Worm (Caenorhabditis elegans) whole organism, late embryonic: Measurements from ENCODE around the gene alh-3.

ENCODE experiments used
- C08G9.2 ChIP-seq: sonication (generic microtip); optimal IDR thresholded peaks from 2 replicates; lab custom pipeline; 2016; ENCODE audit warnings: mild to moderate bottlenecking, missing genetic modification characterization, moderate library complexity, missing compliant biosample characterization
- F13H6.1 ChIP-seq: sonication (generic microtip); optimal IDR thresholded peaks from 2 replicates; lab custom pipeline; 2016; ENCODE audit warnings: missing genetic modification characterization, missing compliant biosample characterization
- K02D7.2 ChIP-seq: sonication (generic microtip); optimal IDR thresholded peaks from 2 replicates; lab custom pipeline; 2017; ENCODE audit warnings: mild to moderate bottlenecking, missing genetic modification characterization, missing compliant biosample characterization
- ceh-14 ChIP-seq: sonication (generic microtip); optimal IDR thresholded peaks from 2 replicates; lab custom pipeline; 2016; ENCODE audit warnings: missing genotype, missing genetic modification characterization, missing compliant biosample characterization
- ceh-18 ChIP-seq: sonication (generic microtip); optimal IDR thresholded peaks from 2 replicates; lab custom pipeline; 2016; ENCODE audit warnings: missing genetic modification characterization, missing compliant biosample characterization
- ceh-19 ChIP-seq: fragments of 200-800 bp; sonication (Bioruptor generic); optimal IDR thresholded peaks from 2 replicates; lab custom pipeline; 2018; ENCODE audit warnings: mild to moderate bottlenecking, missing genetic modification characterization, missing compliant biosample characterization
- ceh-2 ChIP-seq: sonication (generic microtip); optimal IDR thresholded peaks from 2 replicates; lab custom pipeline; 2016; ENCODE audit warnings: missing genotype, missing genetic modification characterization, missing compliant biosample characterization
- ceh-24 ChIP-seq: sonication (generic microtip); optimal IDR thresholded peaks from 2 replicates; lab custom pipeline; 2016; ENCODE audit warnings: mild to moderate bottlenecking, missing genetic modification characterization, missing compliant biosample characterization
- ceh-45 ChIP-seq: fragments of 200-800 bp; sonication (Bioruptor generic); IDR thresholded peaks from 2 replicates; pipeline ENCODE4 v1.3.6; 2022; ENCODE audit warnings: missing genetic modification reagents, missing genetic modification characterization, missing compliant biosample characterization
- ceh-48 ChIP-seq: sonication (generic microtip); optimal IDR thresholded peaks from 2 replicates; lab custom pipeline; 2016; ENCODE audit warnings: missing genetic modification characterization, inconsistent platforms, missing compliant biosample characterization
- che-1 ChIP-seq: sonication (generic microtip); optimal IDR thresholded peaks from 2 replicates; lab custom pipeline; 2016; ENCODE audit warnings: mild to moderate bottlenecking, missing genetic modification characterization, missing compliant biosample characterization
- dmd-4 ChIP-seq: sonication (generic microtip); optimal IDR thresholded peaks from 2 replicates; lab custom pipeline; 2016; ENCODE audit warnings: borderline replicate concordance, missing genetic modification characterization, missing compliant biosample characterization
- elt-2 ChIP-seq: sonication (generic microtip); optimal IDR thresholded peaks from 2 replicates; lab custom pipeline; 2016; ENCODE audit warnings: missing genetic modification reagents, missing genetic modification characterization, missing compliant biosample characterization
- eyg-1 ChIP-seq: sonication (generic microtip); optimal IDR thresholded peaks from 2 replicates; lab custom pipeline; 2016; ENCODE audit warnings: missing genotype, missing genetic modification characterization, missing compliant biosample characterization
- fax-1 ChIP-seq: sonication (generic microtip); optimal IDR thresholded peaks from 2 replicates; lab custom pipeline; 2016; ENCODE audit warnings: missing genotype, missing genetic modification characterization, missing compliant biosample characterization
- fkh-10 ChIP-seq: fragments of 150-350 bp; optimal IDR thresholded peaks from 2 replicates; lab custom pipeline; 2014; ENCODE audit warnings: missing biosample characterization, missing genetic modification reagents, missing genetic modification characterization
- fkh-6 ChIP-seq: sonication (generic microtip); optimal IDR thresholded peaks from 2 replicates; lab custom pipeline; 2016; ENCODE audit warnings: missing genetic modification characterization, missing compliant biosample characterization
- gmeb-2 ChIP-seq: sonication (generic microtip); optimal IDR thresholded peaks from 2 replicates; lab custom pipeline; 2016; ENCODE audit warnings: missing genetic modification characterization, inconsistent platforms, missing compliant biosample characterization
- hlh-13 ChIP-seq: fragments of 200-800 bp; sonication (Bioruptor generic); optimal IDR thresholded peaks from 2 replicates; lab custom pipeline; 2018; ENCODE audit warnings: mild to moderate bottlenecking, missing genetic modification characterization, missing compliant biosample characterization
- hlh-15 ChIP-seq: sonication (generic microtip); optimal IDR thresholded peaks from 2 replicates; lab custom pipeline; 2016; ENCODE audit warnings: missing genetic modification characterization, missing compliant biosample characterization
- hlh-30 ChIP-seq: sonication (generic microtip); optimal IDR thresholded peaks from 2 replicates; lab custom pipeline; 2017; ENCODE audit warnings: antibody characterized with exemption, missing genetic modification characterization, missing compliant biosample characterization; ENCODE audit not compliant: insufficient read depth
- hlh-6 ChIP-seq: sonication (generic microtip); optimal IDR thresholded peaks from 2 replicates; lab custom pipeline; 2016; ENCODE audit warnings: missing genotype, missing genetic modification characterization, missing compliant biosample characterization
- hlh-8 ChIP-seq: sonication (generic microtip); optimal IDR thresholded peaks from 2 replicates; lab custom pipeline; 2016; ENCODE audit warnings: missing genotype, missing genetic modification characterization, missing compliant biosample characterization
- lin-11 ChIP-seq: fragments of 200-800 bp; sonication (Bioruptor generic); optimal IDR thresholded peaks from 2 replicates; lab custom pipeline; 2018; ENCODE audit warnings: mild to moderate bottlenecking, missing genetic modification characterization, missing compliant biosample characterization
- nfya-1 ChIP-seq: sonication (generic microtip); optimal IDR thresholded peaks from 2 replicates; lab custom pipeline; 2017; ENCODE audit warnings: missing genetic modification characterization, mild to moderate bottlenecking, missing compliant biosample characterization, antibody characterized with exemption, moderate library complexity
- nhr-232 ChIP-seq: sonication (generic microtip); optimal IDR thresholded peaks from 2 replicates; lab custom pipeline; 2016; ENCODE audit warnings: missing genetic modification characterization, missing compliant biosample characterization
- odd-2 ChIP-seq: sonication (generic microtip); optimal IDR thresholded peaks from 2 replicates; lab custom pipeline; 2017; ENCODE audit warnings: antibody characterized with exemption, mild to moderate bottlenecking, missing genetic modification characterization, missing compliant biosample characterization
- pax-1 ChIP-seq: fragments of 150-350 bp; optimal IDR thresholded peaks from 2 replicates; lab custom pipeline; 2014; ENCODE audit warnings: missing biosample characterization, missing genetic modification characterization
- pha-4 ChIP-seq: fragments of 150-350 bp; optimal IDR thresholded peaks from 2 replicates; lab custom pipeline; 2018; ENCODE audit warnings: missing biosample characterization, missing genetic modification reagents, missing genetic modification characterization
- pros-1 ChIP-seq: fragments of 150-350 bp; optimal IDR thresholded peaks from 2 replicates; lab custom pipeline; 2014; ENCODE audit warnings: missing biosample characterization, missing genetic modification reagents, missing genetic modification characterization
- ref-2 ChIP-seq: sonication (generic microtip); optimal IDR thresholded peaks from 2 replicates; lab custom pipeline; 2016; ENCODE audit warnings: missing genetic modification characterization, missing compliant biosample characterization
- rnt-1 ChIP-seq: sonication (generic microtip); optimal IDR thresholded peaks from 2 replicates; lab custom pipeline; 2016; ENCODE audit warnings: missing genetic modification characterization, missing compliant biosample characterization
- sox-2 ChIP-seq: fragments of 200-800 bp; sonication (Bioruptor generic); IDR thresholded peaks from 2 replicates; pipeline ENCODE4 v1.3.6; 2022; ENCODE audit warnings: missing genetic modification reagents, missing genetic modification characterization, missing compliant biosample characterization
- syd-9 ChIP-seq: sonication (generic microtip); optimal IDR thresholded peaks from 2 replicates; lab custom pipeline; 2016; ENCODE audit warnings: mild to moderate bottlenecking, missing genetic modification characterization, moderate library complexity, missing compliant biosample characterization
- tbx-2 ChIP-seq: sonication (generic microtip); optimal IDR thresholded peaks from 2 replicates; lab custom pipeline; 2016; ENCODE audit warnings: missing genetic modification characterization, missing compliant biosample characterization
- tbx-7 ChIP-seq: sonication (generic microtip); optimal IDR thresholded peaks from 2 replicates; lab custom pipeline; 2016; ENCODE audit warnings: missing genotype, missing genetic modification characterization, missing compliant biosample characterization
- unc-42 ChIP-seq: sonication (generic microtip); optimal IDR thresholded peaks from 2 replicates; lab custom pipeline; 2016; ENCODE audit warnings: missing genotype, missing genetic modification characterization, missing compliant biosample characterization
- unc-86 ChIP-seq: sonication (generic microtip); optimal IDR thresholded peaks from 2 replicates; lab custom pipeline; 2016; ENCODE audit warnings: missing genetic modification characterization, missing compliant biosample characterization
- ztf-16 ChIP-seq: sonication (generic microtip); optimal IDR thresholded peaks from 2 replicates; lab custom pipeline; 2017; ENCODE audit warnings: missing genetic modification characterization, missing compliant biosample characterization

The alh-3 gene

ce11 chrIV:11048871-11049270 is 26.5 kb downstream of the alh-3 start, which contains the start of gene F36H1.11:
Gene F36H1.11 (plus strand): TSS chrIV:11049171.
- TF ChIP-seq lin-11 (tag; lab: Kevin White, UChicago) (no peak), fax-1 (tag; lab: Kevin White, UChicago) (no peak), unc-86 (no peak), odd-2 (tag; lab: Kevin White, UChicago) (no peak), unc-42 (tag; lab: Kevin White, UChicago) (peak; percentile 44), ceh-48 (tag; lab: Kevin White, UChicago) (no peak), rnt-1 (tag; lab: Kevin White, UChicago) (no peak), pha-4 (tag; lab: Kevin White, UChicago) (no peak)

DNA sequence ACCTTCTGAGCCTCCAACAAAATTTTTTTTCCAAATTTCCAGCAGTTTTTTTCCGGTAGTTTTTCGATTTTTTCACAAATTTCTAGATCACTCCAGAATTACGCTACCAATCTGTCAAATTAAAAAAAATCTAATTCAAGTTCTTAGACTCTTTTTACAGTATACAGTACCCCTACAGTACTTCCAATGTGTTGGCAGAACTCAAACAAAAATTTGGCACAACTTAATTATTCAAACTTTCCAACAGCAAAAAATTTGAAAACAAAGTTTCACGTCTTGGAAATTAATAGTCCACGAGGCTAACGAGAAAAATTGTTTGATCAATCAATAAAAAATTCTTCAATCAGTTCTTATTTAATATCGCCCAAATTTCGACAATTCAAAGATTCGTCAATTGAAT is 27.4 kb downstream of the alh-3 start, which contains the start of gene F36H1.3:
F36H1.3 (plus strand) TSS at position 323 of the 400 bp plus-strand sequence.
- no peak for TF ChIP-seq nfya-1 (tag; lab: Kevin White, UChicago)
- TF ChIP-seq gmeb-2 (tag; lab: Kevin White, UChicago): no peak
- no peak for TF ChIP-seq hlh-6
- TF ChIP-seq sox-2 (GFP tag; lab: Robert Waterston, UW): no peak
- no peak for TF ChIP-seq rnt-1 (tag; lab: Kevin White, UChicago)
- TF ChIP-seq lin-11 (tag; lab: Kevin White, UChicago): no peak
- TF ChIP-seq hlh-30 (tag; lab: Kevin White, UChicago): no peak
- TF ChIP-seq syd-9 (tag; lab: Kevin White, UChicago): no peak
- no peak for TF ChIP-seq hlh-13 (GFP tag; lab: Kevin White, UChicago)

DNA sequence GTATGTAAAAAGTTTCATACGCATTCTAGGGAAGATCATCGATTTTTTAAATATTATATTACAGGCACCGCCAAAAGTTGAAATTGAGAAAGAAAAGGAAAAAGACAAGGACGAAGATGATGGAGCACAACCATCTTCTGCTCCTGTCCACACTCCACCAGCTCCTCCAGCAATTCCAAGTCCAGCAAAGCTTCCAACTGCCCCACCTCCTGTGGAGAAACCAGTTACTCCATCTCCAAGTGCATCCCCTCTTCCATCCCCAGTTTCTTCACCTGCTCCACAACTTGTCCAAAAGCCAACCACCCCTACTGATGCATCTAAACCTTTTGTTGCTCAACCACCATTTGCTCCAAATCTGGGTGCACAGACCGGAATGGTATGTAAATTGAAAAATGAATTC is 29.6 kb downstream of the alh-3 start:
- no peak for TF ChIP-seq nhr-232 (tag; lab: Kevin White, UChicago)
- TF ChIP-seq lin-11 (tag; lab: Kevin White, UChicago): no peak
- TF ChIP-seq eyg-1 (tag; lab: Kevin White, UChicago): no peak
- no peak for TF ChIP-seq tbx-7 (tag; lab: Kevin White, UChicago)
- TF ChIP-seq ceh-24 (tag; lab: Kevin White, UChicago): no peak
- TF ChIP-seq pax-1 (tag; lab: Kevin White, UChicago): no peak
- TF ChIP-seq hlh-13 (GFP tag; lab: Kevin White, UChicago): no peak
- no peak for TF ChIP-seq sox-2 (GFP tag; lab: Robert Waterston, UW)
- TF ChIP-seq ceh-19: no peak
- TF ChIP-seq K02D7.2 (tag; lab: Kevin White, UChicago): no peak
- TF ChIP-seq dmd-4 (tag; lab: Kevin White, UChicago): no peak
- no peak for TF ChIP-seq hlh-8 (tag; lab: Kevin White, UChicago)
- no peak for TF ChIP-seq unc-42 (tag; lab: Kevin White, UChicago)
- no peak for TF ChIP-seq ceh-14 (tag; lab: Kevin White, UChicago)

DNA sequence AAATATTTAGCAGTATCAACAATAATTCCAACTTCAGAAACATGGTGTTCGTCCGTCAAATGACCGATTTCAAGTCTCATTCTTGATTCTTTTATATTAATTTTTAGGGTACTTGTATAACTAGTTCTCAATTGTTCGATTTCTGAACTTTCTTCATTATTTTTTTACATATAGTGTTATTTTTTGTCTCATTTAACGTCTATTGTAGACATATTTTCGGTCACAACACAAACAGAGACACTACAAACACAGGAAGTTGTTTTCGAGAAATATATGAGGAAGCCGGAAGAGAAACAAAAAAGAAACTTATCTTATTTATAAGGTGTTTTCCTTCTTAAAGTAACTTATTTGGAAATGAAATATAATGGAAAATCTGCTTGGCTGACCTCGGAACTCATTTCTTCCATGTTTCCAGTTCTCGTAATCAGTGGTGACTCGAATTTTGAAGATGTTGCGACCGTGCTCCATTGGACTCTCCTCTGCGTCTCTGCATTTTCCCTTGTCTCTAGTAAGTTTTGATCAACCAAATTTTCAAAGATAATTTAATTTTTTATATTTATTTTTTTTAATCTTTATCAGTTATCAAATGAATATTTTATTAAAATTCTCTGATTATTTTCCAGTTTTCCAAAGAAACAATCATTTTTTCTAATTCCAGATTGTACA is 31.4 kb downstream of the alh-3 start, which contains the start of the genes F36H1.12 and lin-3:
F36H1.12 (minus strand) TSS at position 51 of the 666 bp plus-strand sequence.
lin-3 (plus strand) TSS at position 657 of the 666 bp plus-strand sequence.
- no peak for TF ChIP-seq che-1 (tag; lab: Kevin White, UChicago)
- no peak for TF ChIP-seq unc-42 (tag; lab: Kevin White, UChicago)
- no peak for TF ChIP-seq hlh-15
- no peak for TF ChIP-seq ceh-45
- TF ChIP-seq fkh-10: no peak
- no peak for TF ChIP-seq lin-11 (tag; lab: Kevin White, UChicago)
- TF ChIP-seq ref-2: no peak
- no peak for TF ChIP-seq ceh-18 (tag; lab: Kevin White, UChicago)
- no peak for TF ChIP-seq elt-2 (tag; lab: Kevin White, UChicago)
- TF ChIP-seq pros-1 (tag; lab: Kevin White, UChicago): no peak
- no peak for TF ChIP-seq fkh-6 (tag; lab: Kevin White, UChicago)
- no peak for TF ChIP-seq K02D7.2 (tag; lab: Kevin White, UChicago)
- TF ChIP-seq hlh-8 (tag; lab: Kevin White, UChicago): no peak
- no peak for TF ChIP-seq F13H6.1 (tag; lab: Kevin White, UChicago)
- no peak for TF ChIP-seq C08G9.2
- no peak for TF ChIP-seq ceh-2 (tag; lab: Kevin White, UChicago)
- TF ChIP-seq odd-2 (tag; lab: Kevin White, UChicago): no peak
- no peak for TF ChIP-seq ztf-16
- no peak for TF ChIP-seq tbx-2 (tag; lab: Kevin White, UChicago)
